Worm (Caenorhabditis elegans): ENCODE results near the gene gmap-3.

- TF ChIP-seq him-1 (tag; optimal IDR thresholded peaks at IDR 0.05) (no peak), dao-5 (tag; optimal IDR thresholded peaks at IDR 0.05) (no peak)
These were observed 6.0 kb downstream of the gmap-3 start, which contains the start of gene gmap-1 for ce11 chrX:12934768-12935167.
